Fruit fly (Drosophila melanogaster) whole organism: ENCODE results near the gene smg.
A peak's percentile ranks its signal among the peaks of the same experiment; 100 is the strongest.

ENCODE experiments used
- CG8478 ChIP-seq: fragments of >200 bp; optimal IDR thresholded peaks from 2 replicates; lab custom pipeline; 2018; ENCODE audit warnings: inconsistent platforms
- Dll ChIP-seq: fragments of >200 bp; optimal IDR thresholded peaks from 2 replicates; lab custom pipeline; 2017
- EcR ChIP-seq, 2 experiments: fragments of >200 bp; optimal IDR thresholded peaks; 2 replicates each; lab custom pipeline; 2017; ENCODE audit warnings: missing biosample characterization in 2 of 2, missing genetic modification characterization in 2 of 2, missing genetic modification reagents in 2 of 2
- pan ChIP-seq: fragments of >200 bp; optimal IDR thresholded peaks from 2 replicates; lab custom pipeline; 2017
- psq ChIP-seq: fragments of >200 bp; optimal IDR thresholded peaks from 2 replicates; lab custom pipeline; 2017
- usp ChIP-seq: fragments of >200 bp; optimal IDR thresholded peaks from 2 replicates; lab custom pipeline; 2017; ENCODE audit warnings: missing biosample characterization, missing genetic modification characterization, mixed read lengths

Gene smg

dm6 chr3L:9017414-9017813, 19.6 kb upstream of the smg start:
- no peak for TF ChIP-seq usp (GFP tag; lab: Kevin White, UChicago)
- TF ChIP-seq EcR (GFP tag; optimal IDR thresholded peaks at IDR 0.05; lab: Kevin White, UChicago), result no peak
- no peak for TF ChIP-seq psq
- no peak for TF ChIP-seq CG8478 (lab: Kevin White, UChicago)
- TF ChIP-seq pan (lab: Kevin White, UChicago), result no peak
- no peak for TF ChIP-seq Dll (lab: Kevin White, UChicago)

- TF ChIP-seq pan (lab: Kevin White, UChicago) (no peak), psq (no peak), EcR (GFP tag; optimal IDR thresholded peaks at IDR 0.05; lab: Kevin White, UChicago) (no peak), Dll (lab: Kevin White, UChicago) (no peak), usp (GFP tag; lab: Kevin White, UChicago) (no peak), CG8478 (lab: Kevin White, UChicago) (no peak)
These were observed 16.0 kb upstream of the smg start for dm6 chr3L:9013745-9014144.

dm6 chr3L:9011485-9012389, 13.9 kb upstream of the smg start:
- TF ChIP-seq EcR (GFP tag; optimal IDR thresholded peaks at IDR 0.05; lab: Kevin White, UChicago) (no peak), pan (lab: Kevin White, UChicago) (no peak), psq (no peak)

- TF ChIP-seq pan (lab: Kevin White, UChicago) (no peak), psq (no peak), usp (GFP tag; lab: Kevin White, UChicago) (no peak), Dll (lab: Kevin White, UChicago) (no peak), EcR (GFP tag; optimal IDR thresholded peaks at IDR 0.05; lab: Kevin White, UChicago) (no peak), CG8478 (lab: Kevin White, UChicago) (no peak)
These were observed 11.9 kb upstream of the smg start, which contains the start of gene CG5194 for dm6 chr3L:9009738-9010137. Gene CG5194, minus strand, starts transcription at chr3L:9009838.

dm6 chr3L:9004788-9005246, 7.0 kb upstream of the smg start, which contains the start of gene Doc3:
Gene Doc3, plus strand, starts transcription at chr3L:9005196.
- TF ChIP-seq Dll (lab: Kevin White, UChicago) (peak; percentile 61), usp (GFP tag; lab: Kevin White, UChicago) (no peak), psq (no peak)

- TF ChIP-seq pan (lab: Kevin White, UChicago) (no peak), psq (no peak), EcR (GFP tag; optimal IDR thresholded peaks at IDR 0.05; lab: Kevin White, UChicago) (no peak), usp (GFP tag; lab: Kevin White, UChicago) (no peak), CG8478 (lab: Kevin White, UChicago) (no peak), Dll (lab: Kevin White, UChicago) (no peak)
These were observed 5.6 kb upstream of the smg start for dm6 chr3L:9003369-9003768.

dm6 chr3L:9002527-9002926, 4.7 kb upstream of the smg start:
- TF ChIP-seq CG8478 (lab: Kevin White, UChicago) (no peak), psq (no peak), pan (lab: Kevin White, UChicago) (no peak), Dll (lab: Kevin White, UChicago) (no peak), usp (GFP tag; lab: Kevin White, UChicago) (no peak), EcR (GFP tag; optimal IDR thresholded peaks at IDR 0.05; lab: Kevin White, UChicago) (no peak)

dm6 chr3L:8996899-8997685, 697 bp downstream of the smg start:
- TF ChIP-seq Dll (lab: Kevin White, UChicago) (peak; percentile 81), CG8478 (lab: Kevin White, UChicago) (no peak)

- TF ChIP-seq usp (GFP tag; lab: Kevin White, UChicago) (no peak), pan (lab: Kevin White, UChicago) (no peak)
These were observed 1.5 kb downstream of the smg start for dm6 chr3L:8996173-8996767.

dm6 chr3L:8990128-8990527, 7.7 kb downstream of the smg start, which contains the start of gene CG5280:
Gene CG5280, minus strand, starts transcription at chr3L:8990228.
- TF ChIP-seq Dll (lab: Kevin White, UChicago), result no peak
- TF ChIP-seq EcR (GFP tag; optimal IDR thresholded peaks at IDR 0.05; lab: Kevin White, UChicago), result no peak
- TF ChIP-seq psq, result no peak
- TF ChIP-seq pan (lab: Kevin White, UChicago), result no peak
- TF ChIP-seq CG8478 (lab: Kevin White, UChicago), result no peak
- no peak for TF ChIP-seq usp (GFP tag; lab: Kevin White, UChicago)

- TF ChIP-seq Dll (lab: Kevin White, UChicago) (no peak), EcR (GFP tag; optimal IDR thresholded peaks at IDR 0.05; lab: Kevin White, UChicago) (no peak), CG8478 (lab: Kevin White, UChicago) (no peak), psq (no peak), pan (lab: Kevin White, UChicago) (no peak), usp (GFP tag; lab: Kevin White, UChicago) (no peak)
These were observed 11.2 kb downstream of the smg start, which contains the start of gene CG5068 for dm6 chr3L:8986582-8986981. Gene CG5068, plus strand, starts transcription at chr3L:8986710.
